Fruit fly (Drosophila melanogaster): ENCODE measurements around the gene Past1.

Past1 gene

dm6 chr3R:12722392-12722914 is 25.3 kb downstream of the Past1 start, which contains the start of gene Men (continued):
- TF ChIP-seq Atf6 (GFP tag; IDR thresholded peaks at IDR 0.05) (no peak; the same call in 1 of the 2 replicates), Pdp1 (GFP tag; optimal IDR thresholded peaks at IDR 0.05) (peak; percentile 4 to 18), nerfin-1 (tag; optimal IDR thresholded peaks at IDR 0.05) (peak; percentile 58), CG6683 (GFP tag; optimal IDR thresholded peaks at IDR 0.05) (peak; percentile 18), Jarid2 (GFP tag; optimal IDR thresholded peaks at IDR 0.05) (peak; percentile 46), Nf-YA (GFP tag; IDR thresholded peaks at IDR 0.05) (peak; percentile 61), CG10267 (tag; optimal IDR thresholded peaks at IDR 0.05) (peak; percentile 35), ems (GFP tag; optimal IDR thresholded peaks at IDR 0.05) (peak; percentile 19), CG4328 (GFP tag; optimal IDR thresholded peaks at IDR 0.05) (no peak), sisA (GFP tag; IDR thresholded peaks at IDR 0.05) (peak; percentile 61), CG4617 (GFP tag; optimal IDR thresholded peaks at IDR 0.05; ENCODE audit: borderline replicate concordance) (no peak), vfl (GFP tag; optimal IDR thresholded peaks at IDR 0.05) (no peak), CG8478 (optimal IDR thresholded peaks at IDR 0.05) (no peak), Chrac-16 (GFP tag; optimal IDR thresholded peaks at IDR 0.05) (peak; percentile 20), CG2678 (tag; optimal IDR thresholded peaks at IDR 0.05) (peak; percentile 85), CG13123 (GFP tag; optimal IDR thresholded peaks at IDR 0.05) (no peak), CG31365 (tag; optimal IDR thresholded peaks at IDR 0.05) (no peak), CG3838 (GFP tag; optimal IDR thresholded peaks at IDR 0.05) (no peak), ab (GFP tag; optimal IDR thresholded peaks at IDR 0.05) (no peak), exex (tag; optimal IDR thresholded peaks at IDR 0.05) (peak; percentile 28), luna (GFP tag; optimal IDR thresholded peaks at IDR 0.05) (no peak), CG30020 (tag; optimal IDR thresholded peaks at IDR 0.05) (peak; percentile 40), CG9727 (GFP tag; optimal IDR thresholded peaks at IDR 0.05) (peak; percentile 55), CrebB (tag; optimal IDR thresholded peaks at IDR 0.05) (no peak), hth (optimal IDR thresholded peaks at IDR 0.05) (no peak), emc (GFP tag; optimal IDR thresholded peaks at IDR 0.05) (no peak), CTCF (GFP tag; optimal IDR thresholded peaks at IDR 0.05) (no peak), btn (GFP tag; optimal IDR thresholded peaks at IDR 0.05) (no peak), Hr3 (GFP tag; optimal IDR thresholded peaks at IDR 0.05) (peak; percentile 34), Gug (GFP tag; IDR thresholded peaks at IDR 0.05) (peak; percentile 36; the same call in 1 of the 4 replicates), CG17802 (tag; optimal IDR thresholded peaks at IDR 0.05) (no peak), Doc3 (GFP tag; IDR thresholded peaks at IDR 0.05; ENCODE audit: partially characterized antibody) (no peak), dmrt11E (tag; optimal IDR thresholded peaks at IDR 0.05) (peak; percentile 17), Abd-B (GFP tag; optimal IDR thresholded peaks at IDR 0.05) (peak; percentile 17), CG8765 (GFP tag; IDR thresholded peaks at IDR 0.05) (no peak), CG9817 (tag; optimal IDR thresholded peaks at IDR 0.05) (peak; percentile 62), ERR (GFP tag; optimal IDR thresholded peaks at IDR 0.05) (no peak), CG6813 (GFP tag; optimal IDR thresholded peaks at IDR 0.05) (no peak), Nf-YC (tag; optimal IDR thresholded peaks at IDR 0.05) (peak; percentile 68), CG9932 (GFP tag; IDR thresholded peaks at IDR 0.05) (0 out of 2 replicates have a peak, but pooled peaks have one; percentile 9), CG34376 (GFP tag; optimal IDR thresholded peaks at IDR 0.05) (no peak), Dp (GFP tag; optimal IDR thresholded peaks at IDR 0.05) (no peak), CG3407 (GFP tag; optimal IDR thresholded peaks at IDR 0.05) (peak; percentile 37), zfh2 (GFP tag; optimal IDR thresholded peaks at IDR 0.05) (no peak), repo (GFP tag; optimal IDR thresholded peaks at IDR 0.05) (no peak), CG9797 (GFP tag; optimal IDR thresholded peaks at IDR 0.05) (no peak), peb (GFP tag; IDR thresholded peaks at IDR 0.05) (no peak), CG6689 (GFP tag; IDR thresholded peaks at IDR 0.05) (peak; percentile 54), HHEX (GFP tag; optimal IDR thresholded peaks at IDR 0.05) (peak; percentile 39), CG18599 (GFP tag; optimal IDR thresholded peaks at IDR 0.05) (peak; percentile 61), CG17829 (tag; optimal IDR thresholded peaks at IDR 0.05) (peak; percentile 60)

All from whole organism, embryonic.